Worm (Caenorhabditis elegans) whole organism, midembryonic: ENCODE measurements around the gene F53F4.17.

Experiments used
- T22C8.4 ChIP-seq: fragments of 200-800 bp; sonication (Bioruptor generic); IDR thresholded peaks from 2 replicates; pipeline ENCODE4 v1.3.6; 2022; ENCODE audit warnings: missing genetic modification characterization, missing compliant biosample characterization
- flt-1 ChIP-seq: fragments of 200-800 bp; sonication (Bioruptor generic); IDR thresholded peaks from 2 replicates; pipeline ENCODE4 v1.3.6; 2022; ENCODE audit warnings: missing genetic modification characterization, missing compliant biosample characterization
- klf-2 ChIP-seq: fragments of 200-800 bp; sonication (Bioruptor generic); conservative IDR thresholded peaks from 2 replicates; pipeline ENCODE4 v1.3.6; 2022; ENCODE audit warnings: missing genetic modification reagents, missing genetic modification characterization, missing compliant biosample characterization
- med-1 ChIP-seq: sonication (generic microtip); optimal IDR thresholded peaks from 2 replicates; lab custom pipeline; 2017; ENCODE audit warnings: missing genetic modification characterization, mild to moderate bottlenecking, missing compliant biosample characterization, antibody characterized with exemption, missing genetic modification reagents; ENCODE audit not compliant: insufficient read depth
- tab-1 ChIP-seq: fragments of 200-800 bp; sonication (Bioruptor generic); IDR thresholded peaks from 2 replicates; pipeline ENCODE4 v1.3.6; 2022; ENCODE audit warnings: missing genetic modification characterization, missing compliant biosample characterization
- ztf-23 ChIP-seq: fragments of 200-800 bp; sonication (Bioruptor generic); IDR thresholded peaks from 2 replicates; pipeline ENCODE4 v1.3.6; 2022; ENCODE audit warnings: missing genetic modification reagents, missing genetic modification characterization, missing compliant biosample characterization
- ztf-29 ChIP-seq: fragments of 200-800 bp; sonication (Bioruptor generic); IDR thresholded peaks from 2 replicates; pipeline ENCODE4 v1.3.6; 2022; ENCODE audit warnings: missing genetic modification reagents, missing genetic modification characterization, missing compliant biosample characterization

DNA sequence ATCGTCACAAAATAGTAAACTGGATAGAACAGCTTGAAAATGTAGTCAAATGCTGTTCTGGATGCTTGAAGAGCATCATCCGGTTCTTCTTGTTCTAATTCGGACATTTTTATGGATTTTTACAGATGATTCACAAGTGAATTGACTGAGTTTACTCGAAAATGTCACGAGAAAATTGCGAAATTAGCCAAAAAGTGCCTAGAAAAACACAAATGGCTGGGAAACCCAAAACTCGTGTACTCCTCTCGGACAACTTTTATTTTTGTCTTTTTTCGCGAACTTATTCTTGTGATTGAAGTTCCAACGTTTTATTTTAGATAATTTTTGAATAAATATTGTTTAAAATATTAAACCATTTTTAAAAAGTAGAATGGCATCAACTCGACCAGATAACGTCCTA lies 36.4 kb upstream of the F53F4.17 start, which contains the start of the genes C56A3.4 and C56A3.5:
- TF ChIP-seq ztf-29 (GFP tag; lab: Robert Waterston, UW) = no peak
- no peak for TF ChIP-seq T22C8.4 (GFP tag; lab: Robert Waterston, UW)
- TF ChIP-seq med-1 (GFP tag; lab: Kevin White, UChicago) = no peak
- TF ChIP-seq flt-1 (GFP tag; lab: Robert Waterston, UW) = no peak
- no peak for TF ChIP-seq klf-2 (GFP tag; lab: Robert Waterston, UW)
- no peak for TF ChIP-seq ztf-23 (GFP tag; lab: Robert Waterston, UW)
- TF ChIP-seq tab-1 (GFP tag; lab: Robert Waterston, UW) = no peak
